Worm (Caenorhabditis elegans): ENCODE data around the gene C03F11.4.

The C03F11.4 gene

DNA sequence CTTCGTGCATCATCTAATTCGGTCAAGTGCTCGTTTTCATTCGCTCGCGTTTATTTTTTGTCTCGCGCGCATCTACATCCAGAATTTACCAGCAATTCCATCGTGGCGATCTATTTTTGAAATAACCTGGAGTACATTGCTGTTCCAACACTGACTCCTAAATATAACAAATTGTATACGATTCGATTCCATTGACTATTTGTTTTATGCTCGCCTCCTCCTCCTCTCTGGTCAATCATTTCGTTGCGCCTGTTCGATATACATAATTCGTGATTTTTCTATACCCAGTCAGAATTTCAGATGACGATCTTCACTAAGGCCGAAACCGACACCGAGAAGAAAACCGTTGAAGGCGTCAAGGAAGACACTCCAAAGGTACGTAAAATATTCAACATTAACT lies 38.6 kb upstream of the C03F11.4 start, which contains the start of gene itm-2:
itm-2 (plus strand) TSS at position 301 of the 400 bp plus-strand sequence.
- TF ChIP-seq gmeb-2 (tag; optimal IDR thresholded peaks at IDR 0.05) (no peak), madf-2 (tag; optimal IDR thresholded peaks at IDR 0.05) (no peak), ceh-34 (tag; optimal IDR thresholded peaks at IDR 0.05) (no peak), fkh-6 (tag; optimal IDR thresholded peaks at IDR 0.05) (no peak), tbx-2 (tag; optimal IDR thresholded peaks at IDR 0.05) (no peak), unc-42 (tag; optimal IDR thresholded peaks at IDR 0.05) (no peak), ceh-18 (tag; optimal IDR thresholded peaks at IDR 0.05) (no peak), mec-3 (tag; optimal IDR thresholded peaks at IDR 0.05; ENCODE audit: borderline replicate concordance) (no peak), pha-2 (tag; optimal IDR thresholded peaks at IDR 0.05) (no peak), ama-1 (optimal IDR thresholded peaks at IDR 0.05) (no peak), nfya-1 (tag; optimal IDR thresholded peaks at IDR 0.05) (no peak), lim-6 (tag; optimal IDR thresholded peaks at IDR 0.05) (no peak), unc-3 (GFP tag; conservative IDR thresholded peaks at IDR 0.05) (no peak), unc-3 (tag; optimal IDR thresholded peaks at IDR 0.05) (no peak), ceh-19 (GFP tag; optimal IDR thresholded peaks at IDR 0.05) (no peak), hlh-8 (tag; optimal IDR thresholded peaks at IDR 0.05) (no peak), sox-2 (GFP tag; IDR thresholded peaks at IDR 0.05) (no peak)

DNA sequence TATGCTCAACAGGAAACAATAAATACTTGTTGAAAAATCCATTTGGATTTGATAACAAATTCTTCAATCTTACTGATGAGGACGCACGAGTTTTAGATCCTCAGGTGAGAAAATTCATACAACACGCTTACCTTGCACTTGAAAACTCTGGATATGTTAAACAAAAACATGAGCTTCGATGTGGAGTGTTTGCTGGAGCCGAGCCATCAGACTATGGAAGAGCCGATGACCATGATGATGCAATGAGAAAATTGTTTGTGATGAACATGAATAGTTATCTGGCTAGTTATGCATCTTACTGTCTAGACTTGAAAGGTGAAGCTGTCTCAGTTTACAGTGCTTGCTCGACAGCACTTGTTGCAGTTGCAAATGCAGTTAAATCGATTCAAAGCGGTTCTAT lies 27.7 kb upstream of the C03F11.4 start:
- TF ChIP-seq sox-2 (GFP tag; IDR thresholded peaks at IDR 0.05) (no peak), odd-2 (tag; optimal IDR thresholded peaks at IDR 0.05) (no peak), ceh-34 (tag; optimal IDR thresholded peaks at IDR 0.05) (no peak), dve-1 (tag; optimal IDR thresholded peaks at IDR 0.05) (no peak)

DNA sequence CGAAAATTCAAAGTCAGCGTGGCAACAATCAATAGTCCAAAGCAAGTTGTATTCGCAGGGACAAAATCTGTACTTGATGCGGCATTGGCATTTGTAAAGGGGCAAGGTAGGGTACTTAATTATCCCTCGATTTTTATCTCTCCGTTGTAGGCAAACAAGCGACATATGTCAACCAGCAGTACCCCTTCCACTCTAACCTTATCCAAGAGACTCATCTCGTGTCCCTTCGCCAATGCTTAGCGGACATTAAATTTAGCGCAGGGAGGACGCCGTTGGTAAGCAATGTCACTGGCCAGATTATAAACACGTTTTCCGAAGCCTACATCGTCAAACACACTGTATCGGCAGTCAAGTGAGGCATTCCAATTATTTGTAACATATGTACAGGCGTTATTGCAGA lies 23.1 kb upstream of the C03F11.4 start:
- TF ChIP-seq lin-11 (tag; optimal IDR thresholded peaks at IDR 0.05) (no peak), madf-2 (tag; optimal IDR thresholded peaks at IDR 0.05) (peak; percentile 83), gmeb-2 (tag; optimal IDR thresholded peaks at IDR 0.05) (peak; percentile 40), ceh-9 (tag; optimal IDR thresholded peaks at IDR 0.05) (no peak), ceh-2 (tag; optimal IDR thresholded peaks at IDR 0.05) (peak; percentile 73), unc-42 (tag; optimal IDR thresholded peaks at IDR 0.05) (peak; percentile 94), pat-9 (tag; optimal IDR thresholded peaks at IDR 0.05) (peak; percentile 65), nhr-232 (tag; optimal IDR thresholded peaks at IDR 0.05) (peak; percentile 22), lim-6 (tag; optimal IDR thresholded peaks at IDR 0.05) (no peak), C08G9.2 (tag; optimal IDR thresholded peaks at IDR 0.05) (peak; percentile 79), hlh-8 (tag; optimal IDR thresholded peaks at IDR 0.05) (peak; percentile 88), ceh-19 (GFP tag; optimal IDR thresholded peaks at IDR 0.05) (peak; percentile 57), tbx-7 (tag; optimal IDR thresholded peaks at IDR 0.05) (peak; percentile 57), K02D7.2 (tag; optimal IDR thresholded peaks at IDR 0.05) (no peak), ztf-16 (tag; optimal IDR thresholded peaks at IDR 0.05) (peak; percentile 81), T23F11.4 (GFP tag; optimal IDR thresholded peaks at IDR 0.05) (peak; percentile 68), hlh-15 (tag; optimal IDR thresholded peaks at IDR 0.05) (peak; percentile 39), elt-2 (tag; optimal IDR thresholded peaks at IDR 0.05) (no peak), ceh-14 (tag; optimal IDR thresholded peaks at IDR 0.05) (peak; percentile 88), Y22D7AL.16 (tag; optimal IDR thresholded peaks at IDR 0.05) (peak; percentile 2), pqm-1 (tag; optimal IDR thresholded peaks at IDR 0.05) (peak; percentile 89), ceh-6 (GFP tag; optimal IDR thresholded peaks at IDR 0.05) (peak; percentile 77), dmd-4 (tag; optimal IDR thresholded peaks at IDR 0.05; ENCODE audit: borderline replicate concordance) (peak; percentile 67), ets-4 (tag; optimal IDR thresholded peaks at IDR 0.05) (no peak), rnt-1 (tag; optimal IDR thresholded peaks at IDR 0.05) (peak; percentile 95), sdc-2 (tag; optimal IDR thresholded peaks at IDR 0.05) (peak; percentile 99), fkh-10 (GFP tag; optimal IDR thresholded peaks at IDR 0.05) (peak; percentile 93), ceh-18 (tag; optimal IDR thresholded peaks at IDR 0.05) (peak; percentile 99), ceh-22 (tag; optimal IDR thresholded peaks at IDR 0.05) (peak; percentile 93), pha-4 (tag; optimal IDR thresholded peaks at IDR 0.05) (no peak), che-1 (tag; optimal IDR thresholded peaks at IDR 0.05) (peak; percentile 42), mec-3 (tag; optimal IDR thresholded peaks at IDR 0.05; ENCODE audit: borderline replicate concordance) (no peak), odd-2 (tag; optimal IDR thresholded peaks at IDR 0.05) (peak; percentile 28), ama-1 (optimal IDR thresholded peaks at IDR 0.05) (no peak), ref-2 (tag; optimal IDR thresholded peaks at IDR 0.05) (peak; percentile 97), npax-4 (tag; optimal IDR thresholded peaks at IDR 0.05) (no peak), ceh-34 (tag; optimal IDR thresholded peaks at IDR 0.05) (peak; percentile 93), unc-55 (GFP tag; optimal IDR thresholded peaks at IDR 0.05) (peak; percentile 42), fax-1 (tag; optimal IDR thresholded peaks at IDR 0.05) (peak; percentile 53), F13H6.1 (tag; optimal IDR thresholded peaks at IDR 0.05) (peak; percentile 70)
